Worm (Caenorhabditis elegans) whole organism, L4 larva: ENCODE data around the gene ghi-1.
A peak's percentile ranks its signal among the peaks of the same experiment; 100 is the strongest.

ENCODE experiments used
- F37D6.2 ChIP-seq: sonication (generic microtip); optimal IDR thresholded peaks from 2 replicates; lab custom pipeline; 2016; ENCODE audit warnings: mild to moderate bottlenecking, missing genetic modification characterization, missing compliant biosample characterization
- F44E2.7 ChIP-seq: fragments of 200-800 bp; sonication (Bioruptor generic); IDR thresholded peaks from 2 replicates; pipeline ENCODE4 v2.1.2; 2022; ENCODE audit warnings: missing genetic modification characterization, missing compliant biosample characterization
- T26A8.4 ChIP-seq: fragments of 200-800 bp; sonication (Bioruptor generic); IDR thresholded peaks from 2 replicates; pipeline ENCODE4 v1.3.6; 2022; ENCODE audit warnings: missing genetic modification characterization, missing compliant biosample characterization
- Y75B8A.6 ChIP-seq: fragments of 200-800 bp; sonication (Bioruptor generic); IDR thresholded peaks from 2 replicates; pipeline ENCODE4 v1.3.6; 2022; ENCODE audit warnings: missing genetic modification reagents, missing genetic modification characterization, missing compliant biosample characterization
- ZK546.5 ChIP-seq, 2 experiments: sonication (generic microtip); optimal IDR thresholded peaks; 2 replicates each; lab custom pipeline; 2017; ENCODE audit warnings: missing biosample characterization in 2 of 2, missing genetic modification characterization in 2 of 2
- ceh-20 ChIP-seq: fragments of 200-800 bp; sonication (Bioruptor generic); IDR thresholded peaks from 2 replicates; pipeline ENCODE4 v1.3.6; 2022; ENCODE audit warnings: missing genetic modification reagents, missing genetic modification characterization, missing compliant biosample characterization
- ceh-32 ChIP-seq: sonication (generic microtip); optimal IDR thresholded peaks from 2 replicates; lab custom pipeline; 2016; ENCODE audit warnings: mild to moderate bottlenecking, missing genetic modification characterization, missing compliant biosample characterization; ENCODE audit not compliant: poor library complexity
- ceh-44 ChIP-seq: fragments of 200-800 bp; sonication (Bioruptor generic); IDR thresholded peaks from 2 replicates; pipeline ENCODE4 v1.3.6; 2022; ENCODE audit warnings: missing genetic modification reagents, missing genetic modification characterization, missing compliant biosample characterization
- ceh-62 ChIP-seq: sonication (generic microtip); optimal IDR thresholded peaks from 2 replicates; lab custom pipeline; 2017; ENCODE audit warnings: missing biosample characterization, missing genetic modification characterization
- ces-1 ChIP-seq: fragments of 150-350 bp; sonication (generic microtip); optimal IDR thresholded peaks from 4 replicates; lab custom pipeline; 2014; ENCODE audit warnings: missing biosample characterization, missing genetic modification reagents, missing genetic modification characterization
- egl-43 ChIP-seq: fragments of 200-800 bp; sonication (Bioruptor generic); IDR thresholded peaks from 2 replicates; pipeline ENCODE4 v1.3.6; 2022; ENCODE audit warnings: missing genetic modification reagents, missing genetic modification characterization, missing compliant biosample characterization
- fos-1 ChIP-seq: fragments of 150-350 bp; optimal IDR thresholded peaks from 2 replicates; lab custom pipeline; 2014; ENCODE audit warnings: missing biosample characterization, missing genetic modification characterization
- hlh-30 ChIP-seq: sonication (generic microtip); optimal IDR thresholded peaks from 2 replicates; lab custom pipeline; 2017; ENCODE audit warnings: antibody characterized with exemption, mild to moderate bottlenecking, missing genetic modification characterization, missing compliant biosample characterization; ENCODE audit not compliant: insufficient read depth
- hmg-1.1 ChIP-seq: fragments of 200-800 bp; sonication (Bioruptor generic); IDR thresholded peaks from 2 replicates; pipeline ENCODE4 v1.3.6; 2022; ENCODE audit warnings: missing genetic modification reagents, missing genetic modification characterization, missing compliant biosample characterization
- jun-1 ChIP-seq: fragments of 150-350 bp; optimal IDR thresholded peaks from 2 replicates; lab custom pipeline; 2014; ENCODE audit warnings: missing biosample characterization, missing genetic modification reagents, missing genetic modification characterization
- lin-1 ChIP-seq: fragments of 200-800 bp; sonication (Bioruptor generic); IDR thresholded peaks from 2 replicates; pipeline ENCODE4 v1.3.6; 2022; ENCODE audit warnings: missing genetic modification reagents, missing genetic modification characterization, missing compliant biosample characterization
- lin-15B ChIP-seq: fragments of 150-350 bp; sonication (generic microtip); optimal IDR thresholded peaks from 3 replicates; lab custom pipeline; 2014; ENCODE audit warnings: missing biosample characterization, missing genetic modification characterization
- lin-38 ChIP-seq: fragments of 200-800 bp; sonication (Bioruptor generic); IDR thresholded peaks from 2 replicates; pipeline ENCODE4 v1.3.6; 2022; ENCODE audit warnings: missing genetic modification reagents, missing genetic modification characterization, missing compliant biosample characterization
- mdl-1 ChIP-seq, 2 experiments: fragments of 150-350 bp in 1 of 2; sonication (generic microtip) in 1 of 2; optimal IDR thresholded peaks; 2 replicates each; lab custom pipeline; 2014 to 2017; ENCODE audit warnings: missing biosample characterization in 2 of 2, missing genetic modification characterization in 2 of 2
- mdt-29 ChIP-seq: fragments of 200-800 bp; sonication (Bioruptor generic); IDR thresholded peaks from 2 replicates; pipeline ENCODE4 v1.3.6; 2022; ENCODE audit warnings: missing genetic modification reagents, missing genetic modification characterization, missing compliant biosample characterization
- mes-2 ChIP-seq: sonication (generic microtip); optimal IDR thresholded peaks from 2 replicates; lab custom pipeline; 2016; ENCODE audit warnings: missing genotype, mild to moderate bottlenecking, missing genetic modification characterization, missing compliant biosample characterization; ENCODE audit not compliant: poor library complexity, severe bottlenecking
- mxl-3 ChIP-seq: fragments of 200-800 bp; sonication (Bioruptor generic); optimal IDR thresholded peaks from 2 replicates; lab custom pipeline; 2018; ENCODE audit warnings: mild to moderate bottlenecking, missing genetic modification characterization, missing compliant biosample characterization
- nhr-102 ChIP-seq: sonication (generic microtip); optimal IDR thresholded peaks from 2 replicates; lab custom pipeline; 2016; ENCODE audit warnings: mild to moderate bottlenecking, missing genetic modification characterization, moderate library complexity, missing compliant biosample characterization
- nhr-25 ChIP-seq: sonication (generic microtip); optimal IDR thresholded peaks from 2 replicates; lab custom pipeline; 2017; ENCODE audit warnings: missing genetic modification characterization, mild to moderate bottlenecking, missing compliant biosample characterization, antibody characterized with exemption, moderate library complexity, borderline replicate concordance; ENCODE audit not compliant: insufficient read depth
- nhr-41 ChIP-seq: fragments of 200-800 bp; sonication (Bioruptor generic); IDR thresholded peaks from 2 replicates; pipeline ENCODE4 v1.3.6; 2022; ENCODE audit warnings: missing genetic modification reagents, missing genetic modification characterization, missing compliant biosample characterization
- nhr-48 ChIP-seq: sonication (generic microtip); optimal IDR thresholded peaks from 2 replicates; lab custom pipeline; 2016; ENCODE audit warnings: mild to moderate bottlenecking, missing genetic modification characterization, missing compliant biosample characterization
- nhr-77 ChIP-seq: fragments of 150-350 bp; optimal IDR thresholded peaks from 2 replicates; lab custom pipeline; 2014; ENCODE audit warnings: missing biosample characterization, missing genetic modification characterization
- pha-4 ChIP-seq, 2 experiments: fragments of 150-350 bp in 1 of 2; fragments of 200-800 bp in 1 of 2; sonication (Bioruptor generic) in 1 of 2; IDR thresholded peaks in 1 of 2; optimal IDR thresholded peaks in 1 of 2; 2 replicates each; pipeline versions ENCODE4 v1.3.6 to Lab custom; 2014 to 2022; ENCODE audit warnings: missing genetic modification characterization in 2 of 2, missing genetic modification reagents in 2 of 2, missing biosample characterization in 1 of 2, missing compliant biosample characterization in 1 of 2
- php-3 ChIP-seq: fragments of 200-800 bp; sonication (Bioruptor generic); IDR thresholded peaks from 2 replicates; pipeline ENCODE4 v1.3.6; 2022; ENCODE audit warnings: missing genetic modification reagents, missing genetic modification characterization, missing compliant biosample characterization
- rbr-2 ChIP-seq: sonication (generic microtip); optimal IDR thresholded peaks from 2 replicates; lab custom pipeline; 2016; ENCODE audit warnings: missing genotype, missing genetic modification characterization, missing compliant biosample characterization
- saeg-2 ChIP-seq: fragments of 200-800 bp; sonication (Bioruptor generic); IDR thresholded peaks from 2 replicates; pipeline ENCODE4 v1.3.6; 2022; ENCODE audit warnings: missing genetic modification reagents, missing genetic modification characterization, missing compliant biosample characterization
- sdz-12 ChIP-seq: fragments of 200-800 bp; sonication (Bioruptor generic); optimal IDR thresholded peaks from 2 replicates; lab custom pipeline; 2018; ENCODE audit warnings: mild to moderate bottlenecking, missing genetic modification characterization, missing compliant biosample characterization
- snpc-4 ChIP-seq: fragments of 150-350 bp; optimal IDR thresholded peaks from 2 replicates; lab custom pipeline; 2014; ENCODE audit warnings: missing biosample characterization, missing genetic modification characterization
- spr-1 ChIP-seq: sonication (generic microtip); optimal IDR thresholded peaks from 2 replicates; lab custom pipeline; 2016; ENCODE audit warnings: mild to moderate bottlenecking, missing genetic modification characterization, missing compliant biosample characterization
- tag-97 ChIP-seq: fragments of 200-800 bp; sonication (Bioruptor generic); IDR thresholded peaks from 2 replicates; pipeline ENCODE4 v1.3.6; 2022; ENCODE audit warnings: missing genetic modification characterization, missing compliant biosample characterization
- unc-62 ChIP-seq, 3 experiments: fragments of 150-350 bp in 1 of 3; sonication (generic microtip); optimal IDR thresholded peaks in 2 of 3; peaks in 1 of 3; 1 replicate in 1 of 3; 2 replicates in 2 of 3; lab custom pipeline; 2014 to 2017; ENCODE audit warnings: missing biosample characterization in 3 of 3, missing genetic modification characterization in 3 of 3, missing genetic modification reagents in 3 of 3, missing genotype in 1 of 3
- zag-1 ChIP-seq: fragments of 150-350 bp; optimal IDR thresholded peaks from 2 replicates; lab custom pipeline; 2014; ENCODE audit warnings: missing biosample characterization, missing genetic modification characterization
- zfp-2 ChIP-seq: sonication (generic microtip); optimal IDR thresholded peaks from 2 replicates; lab custom pipeline; 2016; ENCODE audit warnings: mild to moderate bottlenecking, missing genetic modification characterization, missing compliant biosample characterization
- zip-11 ChIP-seq: fragments of 200-800 bp; sonication (Bioruptor generic); IDR thresholded peaks from 2 replicates; pipeline ENCODE4 v1.3.6; 2022; ENCODE audit warnings: missing genetic modification characterization, missing compliant biosample characterization

ghi-1 gene

ce11 chrII:11637189-11637754, 9.3 kb upstream of the ghi-1 start (continued):
- TF ChIP-seq pha-4 (GFP tag; IDR thresholded peaks at IDR 0.05; lab: Robert Waterston, UW): 0 out of 2 replicates have a peak, but pooled peaks have one; percentile 15
- no peak for TF ChIP-seq pha-4 (tag; optimal IDR thresholded peaks at IDR 0.05; lab: Kevin White, UChicago)
- no peak for TF ChIP-seq zip-11 (GFP tag; lab: Robert Waterston, UW)
- TF ChIP-seq nhr-25 (tag; lab: Kevin White, UChicago): peak; percentile 84
- TF ChIP-seq hlh-30 (tag; lab: Kevin White, UChicago): peak; percentile 11
- TF ChIP-seq nhr-102: peak; percentile 49

DNA sequence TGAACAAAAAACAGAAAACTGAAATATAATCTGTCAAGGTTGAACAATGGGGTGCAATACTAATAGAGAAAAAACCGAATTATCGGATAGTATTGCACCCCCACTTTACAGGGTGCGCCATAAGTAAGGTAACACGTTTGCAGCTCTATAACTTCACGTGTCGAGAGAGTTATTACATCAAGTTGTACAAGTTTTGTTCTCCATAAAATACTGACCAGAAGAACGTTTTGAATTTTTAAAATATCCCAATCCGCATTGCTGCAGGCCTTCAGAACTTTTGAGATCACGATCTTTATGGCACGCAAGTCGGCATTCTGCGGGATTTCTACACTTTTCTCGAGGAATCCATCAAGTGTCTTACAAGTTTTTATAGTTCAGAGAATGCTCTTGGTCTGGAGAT, 8.7 kb upstream of the ghi-1 start:
- TF ChIP-seq ces-1 (GFP tag; lab: Kevin White, UChicago) (no peak), php-3 (GFP tag; lab: Robert Waterston, UW) (no peak), F44E2.7 (no peak), nhr-77 (tag; lab: Kevin White, UChicago) (no peak), saeg-2 (GFP tag; lab: Robert Waterston, UW) (no peak), tag-97 (GFP tag; lab: Robert Waterston, UW) (no peak), mes-2 (tag; lab: Kevin White, UChicago) (peak; percentile 2), nhr-102 (peak; percentile 24), lin-38 (GFP tag; lab: Robert Waterston, UW) (peak; percentile 41), nhr-48 (tag; lab: Kevin White, UChicago) (no peak), egl-43 (no peak), mxl-3 (GFP tag; lab: Kevin White, UChicago) (no peak), ceh-62 (tag; lab: Kevin White, UChicago) (no peak), nhr-41 (GFP tag; lab: Robert Waterston, UW) (no peak), spr-1 (no peak), sdz-12 (GFP tag; lab: Kevin White, UChicago) (no peak), lin-1 (GFP tag; lab: Robert Waterston, UW) (no peak), pha-4 (GFP tag; IDR thresholded peaks at IDR 0.05; lab: Robert Waterston, UW) (no peak), pha-4 (tag; optimal IDR thresholded peaks at IDR 0.05; lab: Kevin White, UChicago) (no peak), snpc-4 (tag; lab: Kevin White, UChicago) (no peak), unc-62 (GFP tag; optimal IDR thresholded peaks at IDR 0.05 in 1 of 2; lab: Kevin White, UChicago) (no peak), unc-62 (tag; optimal IDR thresholded peaks at IDR 0.05; lab: Kevin White, UChicago) (no peak), ZK546.5 (tag; optimal IDR thresholded peaks at IDR 0.05; lab: Kevin White, UChicago) (no peak), ceh-32 (tag; lab: Kevin White, UChicago) (no peak), ceh-44 (GFP tag; lab: Robert Waterston, UW) (no peak), mdt-29 (GFP tag; lab: Robert Waterston, UW) (no peak), zag-1 (no peak), lin-15B (tag; lab: Kevin White, UChicago) (no peak), nhr-25 (tag; lab: Kevin White, UChicago) (no peak), zfp-2 (tag; lab: Kevin White, UChicago) (no peak), mdl-1 (tag; optimal IDR thresholded peaks at IDR 0.05; lab: Kevin White, UChicago) (no peak), T26A8.4 (GFP tag; lab: Robert Waterston, UW) (0 out of 2 replicates have a peak, but pooled peaks have one; percentile 52), hmg-1.1 (GFP tag; lab: Robert Waterston, UW) (no peak), fos-1 (no peak), Y75B8A.6 (no peak), rbr-2 (tag; lab: Kevin White, UChicago) (no peak), F37D6.2 (tag; lab: Kevin White, UChicago) (peak; percentile 0), jun-1 (tag; lab: Kevin White, UChicago) (no peak), ceh-20 (no peak)
